Worm (Caenorhabditis elegans) whole organism, dauer: ENCODE measurements around the gene F35C11.3.

Experiments used
- unc-62 ChIP-seq: sonication (generic microtip); optimal IDR thresholded peaks from 2 replicates; lab custom pipeline; 2017; ENCODE audit warnings: missing biosample characterization, missing genetic modification reagents, missing genetic modification characterization

The F35C11.3 gene

ce11 chrII:8246476-8246875 lies at the start of gene F35C11.3:
TSS of gene F35C11.3 (plus strand) at chrII:8246776.
- TF ChIP-seq unc-62 = no peak

ce11 chrII:8198503-8198902 lies 48.1 kb upstream of the F35C11.3 start, which contains the start of gene qua-1:
TSS of gene qua-1 (plus strand) at chrII:8198803.
- no peak for TF ChIP-seq unc-62

ce11 chrII:8199803-8200202 lies 46.8 kb upstream of the F35C11.3 start:
- TF ChIP-seq unc-62 = no peak

ce11 chrII:8204039-8204438 lies 42.5 kb upstream of the F35C11.3 start, which contains the start of gene col-76:
TSS of gene col-76 (plus strand) at chrII:8204339.
- TF ChIP-seq unc-62 = no peak

DNA sequence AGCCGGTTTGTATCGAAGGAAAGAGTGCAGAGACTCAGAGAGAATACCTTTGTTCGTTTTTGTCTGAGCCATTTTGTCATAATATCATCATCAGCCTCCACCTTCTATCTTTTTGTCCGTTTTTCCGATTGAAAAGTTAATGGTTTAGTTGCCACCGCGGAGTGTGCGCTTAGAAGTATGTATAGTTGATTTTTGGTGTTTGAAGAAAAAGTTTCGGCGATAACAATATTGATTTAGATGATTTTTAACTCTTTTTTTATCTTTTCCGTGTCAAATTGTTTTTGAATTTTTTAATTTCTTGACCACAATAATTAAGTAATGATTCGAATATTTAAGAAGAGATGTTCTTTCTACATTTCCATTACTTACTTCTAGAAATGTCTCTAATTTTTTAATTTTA lies 41.0 kb upstream of the F35C11.3 start:
- TF ChIP-seq unc-62 = no peak

DNA sequence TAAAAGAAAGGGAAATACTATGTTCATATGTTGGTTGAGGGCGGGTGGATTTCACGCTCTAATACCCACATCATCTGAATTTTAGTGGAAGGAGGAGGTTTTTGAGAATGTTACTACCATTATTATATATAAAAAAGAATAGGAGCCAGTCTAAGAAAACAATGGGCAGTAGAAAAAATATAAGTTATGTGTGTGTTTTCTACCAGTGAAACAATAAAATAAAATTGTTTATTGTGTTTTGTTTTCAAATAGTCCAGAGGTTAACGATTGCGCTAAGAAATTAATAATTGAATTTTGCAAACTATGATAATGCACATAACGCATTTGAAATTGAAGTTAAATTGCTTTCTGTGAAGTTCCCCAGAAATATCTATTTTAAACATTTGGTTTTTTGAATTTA lies 37.1 kb upstream of the F35C11.3 start, which contains the start of gene M110.8:
Gene M110.8 (minus strand): TSS at position 101 of the 400 bp plus-strand sequence.
- TF ChIP-seq unc-62 = no peak

- TF ChIP-seq unc-62 = no peak
Measured at ce11 chrII:8212680-8213079, 33.9 kb upstream of the F35C11.3 start, which contains the start of gene twk-3. TSS of gene twk-3 (minus strand) at chrII:8212780.

- no peak for TF ChIP-seq unc-62
Measured at ce11 chrII:8214367-8214766, 32.2 kb upstream of the F35C11.3 start, which contains the start of gene M110.10. TSS of gene M110.10 (minus strand) at chrII:8214467.

- no peak for TF ChIP-seq unc-62
Measured at ce11 chrII:8216433-8216832, 30.1 kb upstream of the F35C11.3 start, which contains the start of gene M110.3. TSS of gene M110.3 (minus strand) at chrII:8216616.

DNA sequence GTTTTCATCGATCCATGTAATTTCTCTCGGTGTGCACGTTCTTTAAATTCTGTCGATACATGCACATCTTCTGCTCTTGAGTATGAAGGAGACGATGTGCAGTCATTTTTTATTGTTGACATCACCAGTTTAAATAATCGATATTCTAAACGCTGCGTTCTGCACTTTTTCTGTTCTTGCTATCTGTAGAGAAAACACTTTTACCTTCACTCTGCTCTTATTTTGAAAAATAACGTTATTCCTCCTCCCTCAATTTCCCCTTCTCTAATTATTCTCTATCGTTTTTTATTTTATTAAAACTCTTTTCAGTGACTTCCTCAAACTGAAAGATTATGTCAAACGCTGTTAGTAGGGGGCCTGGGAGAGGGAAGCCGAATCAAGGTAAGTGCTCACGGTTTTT lies 29.7 kb upstream of the F35C11.3 start, which contains the start of gene ifg-1:
Gene ifg-1 (plus strand): TSS at position 301 of the 400 bp plus-strand sequence.
- no peak for TF ChIP-seq unc-62

- TF ChIP-seq unc-62 = no peak
Measured at ce11 chrII:8218266-8218665, 28.3 kb upstream of the F35C11.3 start.

ce11 chrII:8220267-8220666 lies 26.3 kb upstream of the F35C11.3 start:
- no peak for TF ChIP-seq unc-62

- no peak for TF ChIP-seq unc-62
Measured at ce11 chrII:8222309-8223065, 24.1 kb upstream of the F35C11.3 start, which contains the start of gene dab-1. TSS of gene dab-1 (plus strand) at chrII:8222386.

DNA sequence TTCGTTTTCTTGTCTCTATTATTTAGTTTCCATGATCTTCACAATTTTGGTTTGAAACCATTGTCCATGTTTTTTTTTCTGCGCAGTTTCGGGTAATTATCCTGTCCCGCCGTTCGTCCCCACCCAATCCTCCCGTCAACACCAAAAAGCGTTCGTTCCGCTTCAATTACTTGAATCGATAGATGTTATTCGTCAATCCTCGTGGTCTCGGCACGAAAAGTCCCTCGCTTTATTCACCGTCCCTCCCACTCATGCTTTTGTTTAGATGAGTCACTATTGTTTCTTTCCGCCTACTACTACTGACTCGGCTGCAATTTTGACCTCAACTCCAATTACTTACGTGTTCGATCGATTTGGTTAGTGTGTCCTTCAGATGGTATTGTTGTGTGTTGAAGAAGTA lies 23.2 kb upstream of the F35C11.3 start:
- TF ChIP-seq unc-62 = no peak

- no peak for TF ChIP-seq unc-62
Measured at ce11 chrII:8223945-8224344, 22.6 kb upstream of the F35C11.3 start.

- TF ChIP-seq unc-62 = no peak
Measured at ce11 chrII:8224623-8225022, 22.0 kb upstream of the F35C11.3 start.

DNA sequence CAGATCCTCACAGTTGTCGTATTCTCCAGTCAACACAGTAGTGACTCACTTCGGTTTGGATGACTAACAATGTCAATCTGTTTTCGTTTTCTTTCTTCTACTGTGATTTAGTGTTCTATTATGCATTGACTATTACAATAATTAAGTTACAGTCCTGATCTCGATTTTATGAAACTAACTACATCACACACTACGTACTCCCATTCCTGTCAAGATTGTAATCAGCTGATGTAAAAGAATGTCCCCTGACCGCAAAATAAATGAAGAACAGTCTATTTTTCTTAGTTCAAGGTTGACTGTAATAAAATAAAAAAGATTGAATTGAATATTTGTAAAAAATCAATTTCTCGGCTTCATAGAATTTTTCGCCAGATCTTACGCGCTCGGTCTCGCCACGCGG lies 21.2 kb upstream of the F35C11.3 start:
- no peak for TF ChIP-seq unc-62

ce11 chrII:8225914-8226313 lies 20.7 kb upstream of the F35C11.3 start:
- no peak for TF ChIP-seq unc-62
